Worm (Caenorhabditis elegans): Measurements from ENCODE around the gene T14G8.2.

The T14G8.2 gene

DNA sequence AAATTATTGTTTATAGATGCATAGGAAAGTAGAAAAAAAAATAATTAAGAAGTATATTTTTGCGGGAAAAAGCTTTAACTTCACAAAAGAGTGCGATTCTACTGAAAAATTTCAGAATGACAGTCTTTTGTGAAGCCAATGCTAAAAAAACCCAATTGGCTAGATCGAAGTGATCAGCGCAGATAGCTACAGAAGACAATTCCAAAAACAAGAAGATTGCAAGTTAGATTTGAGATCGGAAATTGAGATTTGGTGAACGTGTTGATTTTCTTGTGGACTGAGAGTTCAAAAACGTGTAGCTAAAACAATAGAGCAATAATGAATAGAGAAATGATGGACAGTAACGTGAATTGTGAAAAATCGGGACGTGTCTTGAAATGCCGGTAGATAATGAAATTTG is 23.4 kb downstream of the T14G8.2 start:
- TF ChIP-seq tbx-2 (tag; optimal IDR thresholded peaks at IDR 0.05) (no peak), hlh-30 (tag; optimal IDR thresholded peaks at IDR 0.05; ENCODE audit: insufficient read depth) (no peak), sdc-2 (tag; optimal IDR thresholded peaks at IDR 0.05) (no peak), madf-2 (tag; optimal IDR thresholded peaks at IDR 0.05) (no peak), F13H6.1 (tag; optimal IDR thresholded peaks at IDR 0.05) (no peak), fax-1 (tag; optimal IDR thresholded peaks at IDR 0.05) (no peak), ceh-2 (tag; optimal IDR thresholded peaks at IDR 0.05) (no peak), pat-9 (tag; optimal IDR thresholded peaks at IDR 0.05) (no peak)

DNA sequence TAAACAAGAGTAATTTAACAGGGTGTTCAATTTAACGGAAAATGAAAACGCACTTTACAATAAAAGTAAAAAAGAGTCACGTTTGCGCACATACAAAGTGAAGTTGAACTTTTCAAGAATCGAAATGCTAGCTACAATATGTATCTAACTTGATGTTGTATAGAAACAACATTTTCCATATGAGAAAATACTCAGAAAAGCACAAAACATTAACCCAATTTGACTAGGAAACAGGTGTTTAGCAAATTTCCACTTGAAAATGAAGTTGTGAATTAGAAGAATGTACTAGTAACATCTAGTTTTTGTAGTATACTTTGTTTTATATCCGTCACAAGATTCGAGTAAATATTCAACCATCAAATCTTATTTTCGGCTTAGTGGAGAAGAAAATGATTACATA is 27.1 kb downstream of the T14G8.2 start, which contains the start of gene gpc-1:
TSS of gene gpc-1 (minus strand) at position 117 of the 400 bp plus-strand sequence.
- TF ChIP-seq fax-1 (tag; optimal IDR thresholded peaks at IDR 0.05) (no peak), nhr-232 (tag; optimal IDR thresholded peaks at IDR 0.05) (no peak), mec-3 (tag; optimal IDR thresholded peaks at IDR 0.05; ENCODE audit: borderline replicate concordance) (no peak), pqm-1 (tag; optimal IDR thresholded peaks at IDR 0.05) (no peak), pag-3 (tag; optimal IDR thresholded peaks at IDR 0.05; ENCODE audit: borderline replicate concordance) (no peak), tbx-2 (tag; optimal IDR thresholded peaks at IDR 0.05) (no peak), gmeb-2 (tag; optimal IDR thresholded peaks at IDR 0.05) (no peak), rnt-1 (tag; optimal IDR thresholded peaks at IDR 0.05) (no peak), odd-2 (tag; optimal IDR thresholded peaks at IDR 0.05) (no peak), ceh-31 (tag; optimal IDR thresholded peaks at IDR 0.05) (no peak), eyg-1 (tag; optimal IDR thresholded peaks at IDR 0.05) (no peak), hlh-15 (tag; optimal IDR thresholded peaks at IDR 0.05) (no peak), ceh-34 (tag; optimal IDR thresholded peaks at IDR 0.05) (no peak), Y22D7AL.16 (tag; optimal IDR thresholded peaks at IDR 0.05) (no peak), ceh-24 (tag; optimal IDR thresholded peaks at IDR 0.05) (no peak), hlh-30 (tag; optimal IDR thresholded peaks at IDR 0.05; ENCODE audit: insufficient read depth) (no peak), ceh-22 (tag; optimal IDR thresholded peaks at IDR 0.05) (no peak), hlh-8 (tag; optimal IDR thresholded peaks at IDR 0.05) (no peak), ets-4 (tag; optimal IDR thresholded peaks at IDR 0.05) (no peak)

DNA sequence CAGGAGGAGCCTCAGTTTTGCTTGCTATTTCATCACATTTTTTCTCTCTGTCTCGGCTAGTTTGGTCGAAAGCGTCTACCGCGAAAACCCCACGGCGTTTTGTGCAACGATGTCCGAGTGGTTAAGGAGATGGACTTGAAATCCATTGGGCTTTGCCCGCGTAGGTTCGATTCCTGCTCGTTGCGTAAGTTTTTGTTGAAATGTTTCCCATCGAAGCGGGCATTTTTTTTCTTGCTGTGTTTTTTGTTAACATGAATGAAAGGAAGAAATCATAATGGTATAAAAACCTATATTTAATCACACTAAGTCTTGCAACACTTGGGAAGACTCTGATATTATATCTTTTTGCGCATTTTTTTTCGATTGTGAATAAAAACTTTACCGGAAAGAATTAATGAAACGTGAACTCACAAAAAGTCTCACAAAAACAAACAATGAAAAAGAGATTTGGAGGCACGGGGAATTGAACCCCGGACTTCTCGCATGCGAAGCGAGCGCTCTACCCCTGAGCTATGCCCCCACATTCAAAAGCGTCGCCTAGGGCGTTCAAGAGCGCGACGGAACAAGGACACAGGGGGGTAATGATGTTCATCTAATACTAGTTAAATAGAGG is 32.1 kb downstream of the T14G8.2 start:
- no peak for TF ChIP-seq unc-55 (GFP tag; optimal IDR thresholded peaks at IDR 0.05)
- no peak for TF ChIP-seq ceh-45 (GFP tag; IDR thresholded peaks at IDR 0.05)
- TF ChIP-seq dmd-4 (tag; optimal IDR thresholded peaks at IDR 0.05; ENCODE audit: borderline replicate concordance) = peak; percentile 55
- peak; percentile 81 for TF ChIP-seq ref-2 (tag; optimal IDR thresholded peaks at IDR 0.05)
- TF ChIP-seq madf-2 (tag; optimal IDR thresholded peaks at IDR 0.05) = peak; percentile 64
- peak; percentile 56 for TF ChIP-seq K09A11.1 (tag; optimal IDR thresholded peaks at IDR 0.05; ENCODE audit: insufficient read depth)
- TF ChIP-seq che-1 (tag; optimal IDR thresholded peaks at IDR 0.05) = peak; percentile 84
- TF ChIP-seq ceh-30 (tag; optimal IDR thresholded peaks at IDR 0.05) = no peak
- peak; percentile 86 for TF ChIP-seq ceh-34 (tag; optimal IDR thresholded peaks at IDR 0.05)
- TF ChIP-seq C08G9.2 (tag; optimal IDR thresholded peaks at IDR 0.05) = peak; percentile 53
- peak; percentile 32 for TF ChIP-seq dve-1 (tag; optimal IDR thresholded peaks at IDR 0.05)
- TF ChIP-seq sox-2 (GFP tag; IDR thresholded peaks at IDR 0.05) = peak; percentile 85
- TF ChIP-seq sdc-2 (tag; optimal IDR thresholded peaks at IDR 0.05) = peak; percentile 85
- TF ChIP-seq pat-9 (tag; optimal IDR thresholded peaks at IDR 0.05) = peak; percentile 73
- peak; percentile 84 for TF ChIP-seq syd-9 (tag; optimal IDR thresholded peaks at IDR 0.05)
- peak; percentile 53 for TF ChIP-seq ceh-31 (tag; optimal IDR thresholded peaks at IDR 0.05)
- TF ChIP-seq tbx-2 (tag; optimal IDR thresholded peaks at IDR 0.05) = peak; percentile 69
- TF ChIP-seq nhr-11 (tag; optimal IDR thresholded peaks at IDR 0.05) = no peak
- TF ChIP-seq ceh-6 (GFP tag; optimal IDR thresholded peaks at IDR 0.05) = peak; percentile 50
- peak; percentile 75 for TF ChIP-seq ttx-3 (tag; optimal IDR thresholded peaks at IDR 0.05)
- TF ChIP-seq nfya-1 (tag; optimal IDR thresholded peaks at IDR 0.05) = peak; percentile 42
- TF ChIP-seq pax-1 (tag; optimal IDR thresholded peaks at IDR 0.05) = no peak
- TF ChIP-seq ceh-2 (tag; optimal IDR thresholded peaks at IDR 0.05) = peak; percentile 45
- TF ChIP-seq unc-86 (tag; optimal IDR thresholded peaks at IDR 0.05) = peak; percentile 82
- no peak for TF ChIP-seq hlh-30 (tag; optimal IDR thresholded peaks at IDR 0.05; ENCODE audit: insufficient read depth)
- peak; percentile 14 for TF ChIP-seq hlh-15 (tag; optimal IDR thresholded peaks at IDR 0.05)
- TF ChIP-seq odd-2 (tag; optimal IDR thresholded peaks at IDR 0.05) = no peak
- peak; percentile 52 for TF ChIP-seq T23F11.4 (GFP tag; optimal IDR thresholded peaks at IDR 0.05)
- TF ChIP-seq K02D7.2 (tag; optimal IDR thresholded peaks at IDR 0.05) = peak; percentile 75
- TF ChIP-seq hlh-13 (GFP tag; optimal IDR thresholded peaks at IDR 0.05) = peak; percentile 63
- no peak for TF ChIP-seq fkh-10 (GFP tag; optimal IDR thresholded peaks at IDR 0.05)
- TF ChIP-seq ceh-18 (tag; optimal IDR thresholded peaks at IDR 0.05) = peak; percentile 38
- no peak for TF ChIP-seq hlh-8 (tag; optimal IDR thresholded peaks at IDR 0.05)
- peak; percentile 74 for TF ChIP-seq sox-4 (tag; optimal IDR thresholded peaks at IDR 0.05)
